Worm (Caenorhabditis elegans): ENCODE data around the gene tsp-8.

Gene tsp-8

ce11 chrX:14684406-14684927 is 44.8 kb downstream of the tsp-8 start, which contains the start of gene csq-1:
Gene csq-1 (plus strand): TSS chrX:14684877.
- TF ChIP-seq ama-1 (optimal IDR thresholded peaks at IDR 0.05): no peak
- TF ChIP-seq ceh-18 (tag; optimal IDR thresholded peaks at IDR 0.05): peak; percentile 64
- TF ChIP-seq ceh-48 (tag; optimal IDR thresholded peaks at IDR 0.05): no peak
- no peak for TF ChIP-seq hlh-8 (tag; optimal IDR thresholded peaks at IDR 0.05)
- peak; percentile 5 for TF ChIP-seq pat-9 (tag; optimal IDR thresholded peaks at IDR 0.05)
- TF ChIP-seq pqm-1 (tag; optimal IDR thresholded peaks at IDR 0.05): no peak
- TF ChIP-seq F13H6.1 (tag; optimal IDR thresholded peaks at IDR 0.05): no peak

- no peak for TF ChIP-seq pros-1 (tag; optimal IDR thresholded peaks at IDR 0.05)
- no peak for TF ChIP-seq unc-3 (GFP tag; conservative IDR thresholded peaks at IDR 0.05)
- no peak for TF ChIP-seq unc-3 (tag; optimal IDR thresholded peaks at IDR 0.05)
- no peak for TF ChIP-seq eyg-1 (tag; optimal IDR thresholded peaks at IDR 0.05)
- no peak for TF ChIP-seq ztf-16 (tag; optimal IDR thresholded peaks at IDR 0.05)
- no peak for TF ChIP-seq sox-2 (GFP tag; IDR thresholded peaks at IDR 0.05)
- TF ChIP-seq ceh-6 (GFP tag; optimal IDR thresholded peaks at IDR 0.05): no peak
- TF ChIP-seq hlh-6 (tag; optimal IDR thresholded peaks at IDR 0.05): no peak
- TF ChIP-seq madf-2 (tag; optimal IDR thresholded peaks at IDR 0.05): no peak
- no peak for TF ChIP-seq ahr-1 (tag; optimal IDR thresholded peaks at IDR 0.05)
- no peak for TF ChIP-seq ama-1 (optimal IDR thresholded peaks at IDR 0.05)
- no peak for TF ChIP-seq hlh-15 (tag; optimal IDR thresholded peaks at IDR 0.05)
Measured at ce11 chrX:14680474-14680873, 48.8 kb downstream of the tsp-8 start.

- TF ChIP-seq sox-2 (GFP tag; IDR thresholded peaks at IDR 0.05): no peak
- no peak for TF ChIP-seq K02D7.2 (tag; optimal IDR thresholded peaks at IDR 0.05)
- TF ChIP-seq T23F11.4 (GFP tag; optimal IDR thresholded peaks at IDR 0.05): no peak
Measured at ce11 chrX:14678983-14679382, 50.3 kb downstream of the tsp-8 start.

All from whole organism, late embryonic.